Fruit fly (Drosophila melanogaster) whole organism: ENCODE measurements around the gene Ltn1.

Source experiments
- Dll ChIP-seq: fragments of >200 bp; optimal IDR thresholded peaks from 2 replicates; lab custom pipeline; 2017
- pan ChIP-seq: fragments of >200 bp; optimal IDR thresholded peaks from 2 replicates; lab custom pipeline; 2017
- psq ChIP-seq: fragments of >200 bp; optimal IDR thresholded peaks from 2 replicates; lab custom pipeline; 2017

DNA sequence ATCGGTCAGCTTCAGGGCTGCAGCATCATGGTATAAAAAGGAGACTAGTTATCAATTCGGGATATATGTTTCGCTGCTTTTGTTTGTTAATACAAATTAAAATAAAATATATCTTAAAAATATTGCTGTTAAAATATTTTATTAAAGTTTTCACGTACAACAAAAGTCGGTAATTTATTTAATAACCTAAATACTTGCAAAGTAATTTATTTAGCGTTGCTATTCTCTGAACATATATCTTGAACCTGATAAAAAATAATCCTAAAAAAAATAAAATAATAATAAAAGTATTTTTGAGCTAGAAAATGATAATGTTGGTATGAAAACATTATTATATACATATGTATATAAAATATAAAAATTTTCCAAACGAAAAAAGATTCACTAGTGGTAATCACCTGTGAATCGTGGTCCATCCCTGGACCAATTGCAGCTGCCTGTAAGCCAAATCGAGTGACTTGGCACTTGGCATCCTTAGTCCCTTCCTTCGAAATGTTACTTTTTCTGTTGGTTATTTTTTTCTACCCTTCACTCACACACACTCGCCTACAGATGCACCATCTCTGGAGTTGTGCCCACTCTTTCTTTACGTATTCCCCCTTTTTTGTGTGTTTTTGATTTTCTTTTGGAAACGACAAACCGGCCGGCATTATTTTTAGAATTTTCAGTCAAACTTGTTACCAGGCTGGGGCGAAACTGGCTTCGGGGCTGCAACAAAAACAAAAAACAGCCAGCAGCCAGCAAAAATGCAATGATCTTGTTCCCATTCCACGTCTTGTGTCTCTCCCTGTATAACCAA is 5.3 kb upstream of the Ltn1 start:
- TF ChIP-seq Dll (no peak), psq (lab: Kevin White, UChicago) (no peak), pan (lab: Kevin White, UChicago) (no peak)
